Fruit fly (Drosophila melanogaster) whole organism, wandering third instar larva: Measurements from ENCODE around the gene CG8173.
A peak's percentile ranks its signal among the peaks of the same experiment; 100 is the strongest.

Experiments used
- Abd-B ChIP-seq: fragments of >200 bp; optimal IDR thresholded peaks from 2 replicates; lab custom pipeline; 2017; ENCODE audit warnings: missing biosample characterization, missing genetic modification characterization
- CG32264 ChIP-seq: fragments of 200-800 bp; sonication (Bioruptor generic); optimal IDR thresholded peaks from 2 replicates; lab custom pipeline; 2016; ENCODE audit warnings: missing biosample characterization, missing genetic modification characterization
- CG9705 ChIP-seq: fragments of 200-800 bp; sonication (Bioruptor generic); optimal IDR thresholded peaks from 2 replicates; lab custom pipeline; 2018; ENCODE audit warnings: missing biosample characterization, mild to moderate bottlenecking, missing genetic modification characterization
- CrebA ChIP-seq: fragments of 200-800 bp; sonication (Bioruptor generic); optimal IDR thresholded peaks from 2 replicates; lab custom pipeline; 2016; ENCODE audit warnings: missing biosample characterization, mild to moderate bottlenecking, missing genetic modification characterization, borderline replicate concordance
- Dfd ChIP-seq: fragments of >200 bp; optimal IDR thresholded peaks from 2 replicates; lab custom pipeline; 2017; ENCODE audit warnings: missing biosample characterization, missing genetic modification characterization
- Dif ChIP-seq: fragments of 200-275, 200-300 bp; sonication (Bioruptor generic); optimal IDR thresholded peaks from 2 replicates; lab custom pipeline; 2018; ENCODE audit warnings: missing biosample characterization, missing genetic modification characterization; ENCODE audit not compliant: partially characterized antibody
- GATAd ChIP-seq: sonication (Bioruptor generic); optimal IDR thresholded peaks from 2 replicates; lab custom pipeline; 2016; ENCODE audit warnings: missing biosample characterization, missing genetic modification characterization
- HLH106 ChIP-seq: fragments of 200-800 bp; optimal IDR thresholded peaks from 3 replicates; lab custom pipeline; 2019; ENCODE audit warnings: missing biosample characterization, mild to moderate bottlenecking, missing genetic modification characterization, moderate library complexity
- Hnf4 ChIP-seq: fragments of 200-800 bp; sonication (Bioruptor generic); optimal IDR thresholded peaks from 2 replicates; lab custom pipeline; 2016; ENCODE audit warnings: missing biosample characterization, mild to moderate bottlenecking, missing genetic modification characterization
- Hr83 ChIP-seq: fragments of 200-300 bp; sonication (Bioruptor generic); optimal IDR thresholded peaks from 2 replicates; lab custom pipeline; 2016; ENCODE audit warnings: missing biosample characterization, mild to moderate bottlenecking, missing genetic modification characterization, moderate library complexity; ENCODE audit not compliant: poor library complexity, severe bottlenecking
- Jra ChIP-seq: sonication (Bioruptor generic); optimal IDR thresholded peaks from 2 replicates; lab custom pipeline; 2016; ENCODE audit warnings: missing biosample characterization, missing genetic modification characterization
- Mio ChIP-seq: sonication (Bioruptor generic); optimal IDR thresholded peaks from 2 replicates; lab custom pipeline; 2016; ENCODE audit warnings: missing biosample characterization, missing genetic modification characterization
- OdsH ChIP-seq: fragments of 200-800 bp; sonication (Bioruptor generic); optimal IDR thresholded peaks from 2 replicates; lab custom pipeline; 2016; ENCODE audit warnings: missing biosample characterization, mild to moderate bottlenecking, missing genetic modification characterization
- Rel ChIP-seq, 2 experiments: fragments of 200-800 bp; sonication (Bioruptor generic) in 1 of 2; optimal IDR thresholded peaks; 2 replicates in 1 of 2; 3 replicates in 1 of 2; lab custom pipeline; 2016 to 2019; ENCODE audit warnings: mild to moderate bottlenecking in 2 of 2, missing biosample characterization in 2 of 2, missing genetic modification characterization in 2 of 2, moderate library complexity in 1 of 2
- Sp1 ChIP-seq: fragments of 200-800 bp; sonication (Bioruptor generic); optimal IDR thresholded peaks from 3 replicates; lab custom pipeline; 2019; ENCODE audit warnings: missing biosample characterization, mild to moderate bottlenecking, missing genetic modification characterization, moderate library complexity
- Vsx2 ChIP-seq: fragments of 200-300, 225-300 bp; sonication (Bioruptor generic); optimal IDR thresholded peaks from 2 replicates; lab custom pipeline; 2018; ENCODE audit warnings: missing biosample characterization, missing genetic modification characterization; ENCODE audit not compliant: partially characterized antibody
- br ChIP-seq: fragments of 200-800 bp; sonication (Bioruptor generic); optimal IDR thresholded peaks from 2 replicates; lab custom pipeline; 2016; ENCODE audit warnings: missing biosample characterization, missing genetic modification characterization
- brk ChIP-seq: fragments of 200-800 bp; sonication (Bioruptor generic); optimal IDR thresholded peaks from 2 replicates; lab custom pipeline; 2016; ENCODE audit warnings: missing biosample characterization, mild to moderate bottlenecking, missing genetic modification characterization
- dl ChIP-seq, 2 experiments: fragments of 175-275, 200-275 bp in 1 of 2; fragments of 200-275 bp in 1 of 2; sonication (Bioruptor generic); optimal IDR thresholded peaks; lab custom pipeline; 2018; ENCODE audit warnings: mild to moderate bottlenecking in 2 of 2, missing biosample characterization in 2 of 2, missing genetic modification characterization in 2 of 2, moderate library complexity in 2 of 2; ENCODE audit not compliant: partially characterized antibody in 2 of 2, insufficient read depth in 1 of 2
- dmrt93B ChIP-seq: fragments of 200-800 bp; sonication (Bioruptor generic); optimal IDR thresholded peaks from 2 replicates; lab custom pipeline; 2018; ENCODE audit warnings: missing biosample characterization, mild to moderate bottlenecking, missing genetic modification characterization
- dsf ChIP-seq: sonication (Bioruptor generic); optimal IDR thresholded peaks from 2 replicates; lab custom pipeline; 2016; ENCODE audit warnings: missing biosample characterization, missing genetic modification characterization, borderline replicate concordance
- foxo ChIP-seq, 2 experiments: fragments of 200-800 bp; sonication (Bioruptor generic); optimal IDR thresholded peaks; 2 replicates in 1 of 2; 3 replicates in 1 of 2; lab custom pipeline; 2016 to 2017; ENCODE audit warnings: missing biosample characterization in 2 of 2, missing genetic modification characterization in 2 of 2
- fru ChIP-seq: fragments of 200-800 bp; sonication (Bioruptor generic); optimal IDR thresholded peaks from 3 replicates; lab custom pipeline; 2016; ENCODE audit warnings: missing biosample characterization, mild to moderate bottlenecking, missing genetic modification characterization
- h ChIP-seq: fragments of 200-800 bp; sonication (Bioruptor generic); optimal IDR thresholded peaks from 3 replicates; lab custom pipeline; 2016; ENCODE audit warnings: missing biosample characterization, mild to moderate bottlenecking, missing genetic modification characterization
- lola ChIP-seq: fragments of >200 bp; optimal IDR thresholded peaks from 2 replicates; lab custom pipeline; 2017; ENCODE audit warnings: missing biosample characterization, missing genetic modification characterization
- pan ChIP-seq: fragments of >200 bp; optimal IDR thresholded peaks from 2 replicates; lab custom pipeline; 2017
- psq ChIP-seq: fragments of 200-800 bp; sonication (Bioruptor generic); optimal IDR thresholded peaks from 3 replicates; lab custom pipeline; 2017; ENCODE audit warnings: missing biosample characterization, mild to moderate bottlenecking, missing genetic modification characterization, moderate library complexity
- rgr ChIP-seq: fragments of 200-800 bp; sonication (Bioruptor generic); optimal IDR thresholded peaks from 3 replicates; lab custom pipeline; 2016; ENCODE audit warnings: missing biosample characterization, mild to moderate bottlenecking, missing genetic modification characterization
- sage ChIP-seq: fragments of 200-800 bp; sonication (Bioruptor generic); optimal IDR thresholded peaks from 2 replicates; lab custom pipeline; 2016; ENCODE audit warnings: missing biosample characterization, mild to moderate bottlenecking, missing genetic modification characterization
- sv ChIP-seq: fragments of 200-800 bp; sonication (Bioruptor generic); optimal IDR thresholded peaks from 3 replicates; lab custom pipeline; 2016; ENCODE audit warnings: missing biosample characterization, missing genetic modification characterization
- tai ChIP-seq: sonication (Bioruptor generic); optimal IDR thresholded peaks from 2 replicates; lab custom pipeline; 2016; ENCODE audit warnings: missing biosample characterization, missing genetic modification characterization
- usp ChIP-seq: fragments of >200 bp; optimal IDR thresholded peaks from 2 replicates; lab custom pipeline; 2017; ENCODE audit warnings: missing biosample characterization, missing genetic modification characterization
- woc ChIP-seq: sonication (Bioruptor generic); optimal IDR thresholded peaks from 2 replicates; lab custom pipeline; 2016; ENCODE audit warnings: missing biosample characterization, mild to moderate bottlenecking, missing genetic modification characterization

CG8173 gene

DNA sequence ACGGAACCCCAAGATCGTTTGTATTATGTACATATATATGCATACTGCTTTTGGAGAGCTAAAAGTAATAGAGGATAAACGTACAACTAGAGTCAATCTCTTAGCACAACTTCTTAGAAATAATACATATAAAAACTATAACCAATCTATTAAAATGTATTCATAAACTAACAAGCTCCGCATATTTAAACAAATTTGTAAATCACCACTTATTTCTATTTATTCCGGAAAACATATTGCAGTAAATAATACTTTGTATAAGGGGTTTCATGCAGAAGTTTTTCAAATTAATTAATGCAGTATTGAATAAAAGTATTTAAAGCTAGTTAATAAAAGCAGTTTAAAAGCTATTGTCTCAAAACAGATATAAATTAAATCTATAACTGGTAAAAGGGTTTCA, 3.0 kb upstream of the CG8173 start:
- TF ChIP-seq CG32264 (GFP tag; lab: Kevin White, UChicago) (no peak), Mio (no peak), brk (GFP tag; lab: Kevin White, UChicago) (no peak), br (GFP tag; lab: Kevin White, UChicago) (no peak), Sp1 (GFP tag; lab: Kevin White, UChicago) (no peak), HLH106 (no peak), Jra (GFP tag; lab: Kevin White, UChicago) (no peak), fru (GFP tag; lab: Kevin White, UChicago) (no peak), pan (lab: Kevin White, UChicago) (no peak), Hr83 (no peak), dsf (no peak)

DNA sequence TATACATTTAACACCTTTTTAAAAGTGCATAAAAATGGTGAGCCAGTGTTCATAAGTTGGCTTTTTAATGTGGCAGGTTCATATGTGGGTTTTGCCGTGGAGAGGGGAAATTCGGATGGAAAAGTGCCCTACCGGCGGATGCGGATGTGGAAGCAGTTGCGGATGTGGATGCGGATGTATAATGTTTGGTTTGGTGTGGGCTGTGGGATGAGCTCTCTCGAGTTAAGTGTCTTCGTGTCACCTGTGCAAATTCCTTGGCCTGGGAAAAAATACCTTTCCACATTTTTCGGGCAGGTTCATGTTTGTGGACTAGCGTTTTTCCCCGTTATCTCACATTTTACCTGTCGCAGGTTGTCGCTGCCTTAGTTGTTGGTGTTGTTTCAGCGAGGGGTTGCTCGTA, 2.5 kb upstream of the CG8173 start:
- TF ChIP-seq GATAd (GFP tag; lab: Kevin White, UChicago) (no peak), sage (no peak), br (GFP tag; lab: Kevin White, UChicago) (no peak), woc (no peak), Vsx2 (GFP tag; lab: Kevin White, UChicago) (no peak), Hr83 (no peak)

DNA sequence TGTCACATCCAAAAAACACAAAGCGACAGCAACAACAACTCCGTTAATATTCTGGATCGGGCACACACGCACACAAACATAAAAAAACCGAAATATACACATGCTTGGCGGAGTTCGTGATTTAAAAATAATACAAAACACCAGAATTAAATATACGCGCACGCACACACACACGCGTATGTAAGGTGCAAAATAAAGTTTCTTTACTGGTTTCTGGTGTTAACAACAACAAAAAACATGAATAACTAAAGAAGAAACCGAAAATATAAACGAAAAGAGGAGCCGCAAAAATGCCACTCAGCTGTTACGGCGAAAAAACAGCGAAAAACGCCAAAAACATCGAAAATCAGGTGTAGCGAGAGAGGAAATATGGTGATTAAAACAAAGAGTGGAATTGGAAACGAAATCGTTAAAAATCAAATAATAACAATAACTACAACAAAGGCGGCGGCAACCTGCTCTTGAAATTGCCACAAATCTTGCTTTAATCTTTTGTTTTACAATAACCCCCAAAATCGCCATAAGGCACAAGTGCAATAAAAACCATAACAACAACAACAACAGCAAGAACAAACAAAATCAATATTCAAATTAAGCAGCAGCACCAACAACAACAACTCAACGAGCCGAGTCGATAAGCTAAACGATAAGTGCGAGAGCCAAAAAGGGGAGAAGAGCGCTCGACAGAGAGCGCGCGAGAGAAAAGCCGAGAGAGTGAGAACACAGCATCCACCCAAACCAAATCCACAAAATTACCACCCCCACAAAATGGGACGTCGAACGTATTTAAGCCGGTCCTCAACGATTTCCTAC, 1.0 kb upstream of the CG8173 start:
- TF ChIP-seq Rel (GFP tag; optimal IDR thresholded peaks at IDR 0.05; lab: Kevin White, UChicago) (no peak), Rel (tag; optimal IDR thresholded peaks at IDR 0.05; lab: Kevin White, UChicago) (peak; percentile 65), psq (GFP tag; lab: Kevin White, UChicago) (peak; percentile 55), Dif (GFP tag; lab: Kevin White, UChicago) (peak; percentile 79), dl (GFP tag; optimal IDR thresholded peaks at IDR 0.05; lab: Kevin White, UChicago; ENCODE audit: insufficient read depth in 1 of 2, partially characterized antibody in 2 of 2) (peak; percentile 24 to 73), lola (GFP tag; lab: Kevin White, UChicago) (no peak), br (GFP tag; lab: Kevin White, UChicago) (no peak), CG9705 (GFP tag; lab: Kevin White, UChicago) (no peak)

DNA sequence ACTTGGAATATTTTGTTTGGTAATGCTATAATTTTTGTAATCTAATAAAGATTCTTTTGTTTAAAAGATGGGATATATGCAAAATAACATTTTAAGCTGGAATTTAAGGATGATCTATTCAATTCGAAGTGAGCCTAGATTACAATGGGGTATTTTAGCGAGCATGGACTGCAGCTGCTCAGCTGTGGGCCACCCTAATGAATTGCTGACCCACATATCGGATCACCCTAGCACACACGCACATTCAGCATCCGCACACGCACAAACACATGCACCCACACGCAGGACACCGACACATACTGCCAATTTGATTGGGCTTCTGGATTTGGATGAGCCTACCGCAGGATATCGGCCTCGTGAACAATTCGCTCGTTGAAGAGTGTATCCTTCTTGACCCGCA, 610 bp downstream of the CG8173 start:
- TF ChIP-seq lola (GFP tag; lab: Kevin White, UChicago): no peak
- TF ChIP-seq dsf: no peak
- TF ChIP-seq tai (GFP tag; lab: Kevin White, UChicago): no peak
- no peak for TF ChIP-seq CG32264 (GFP tag; lab: Kevin White, UChicago)
- TF ChIP-seq Vsx2 (GFP tag; lab: Kevin White, UChicago): no peak
- TF ChIP-seq psq (GFP tag; lab: Kevin White, UChicago): no peak
- no peak for TF ChIP-seq sv (GFP tag; lab: Kevin White, UChicago)
- TF ChIP-seq HLH106: no peak
- no peak for TF ChIP-seq usp (GFP tag; lab: Kevin White, UChicago)
- TF ChIP-seq Hr83: no peak
- TF ChIP-seq brk (GFP tag; lab: Kevin White, UChicago): no peak
- no peak for TF ChIP-seq dmrt93B (GFP tag; lab: Kevin White, UChicago)
- no peak for TF ChIP-seq Rel (GFP tag; optimal IDR thresholded peaks at IDR 0.05; lab: Kevin White, UChicago)
- TF ChIP-seq Rel (tag; optimal IDR thresholded peaks at IDR 0.05; lab: Kevin White, UChicago): no peak
- TF ChIP-seq Sp1 (GFP tag; lab: Kevin White, UChicago): no peak
- no peak for TF ChIP-seq h
- TF ChIP-seq Abd-B: no peak
- no peak for TF ChIP-seq Mio
- TF ChIP-seq Dif (GFP tag; lab: Kevin White, UChicago): no peak
- no peak for TF ChIP-seq Dfd (GFP tag; lab: Kevin White, UChicago)

DNA sequence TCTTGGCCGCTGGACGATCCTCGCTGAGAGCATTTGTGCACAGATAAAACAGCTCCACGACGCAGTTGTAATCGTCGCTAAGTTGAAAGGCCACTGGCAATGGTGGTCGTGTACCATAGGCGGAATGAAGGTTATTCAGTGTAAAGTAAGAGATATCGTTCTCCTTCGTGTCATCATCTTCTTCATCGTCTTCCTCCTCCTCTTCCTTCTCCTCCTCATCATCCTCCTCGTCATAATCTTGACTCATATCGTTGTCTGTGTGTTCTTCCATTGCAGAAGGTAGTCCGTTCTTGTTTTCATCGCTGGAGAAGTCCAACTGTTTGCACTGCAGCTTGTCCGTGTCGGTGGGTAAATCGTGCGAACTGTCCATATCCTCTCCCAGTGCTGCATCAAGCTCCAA, 1.8 kb downstream of the CG8173 start:
- no peak for TF ChIP-seq brk (GFP tag; lab: Kevin White, UChicago)
- TF ChIP-seq dsf: no peak
- no peak for TF ChIP-seq Vsx2 (GFP tag; lab: Kevin White, UChicago)
- no peak for TF ChIP-seq sv (GFP tag; lab: Kevin White, UChicago)
- no peak for TF ChIP-seq dl (GFP tag; optimal IDR thresholded peaks at IDR 0.05; lab: Kevin White, UChicago; ENCODE audit: insufficient read depth in 1 of 2, partially characterized antibody in 2 of 2)
- TF ChIP-seq lola (GFP tag; lab: Kevin White, UChicago): no peak
- TF ChIP-seq foxo (GFP tag; optimal IDR thresholded peaks at IDR 0.05; lab: Kevin White, UChicago): no peak
- no peak for TF ChIP-seq HLH106
- TF ChIP-seq OdsH (GFP tag; lab: Kevin White, UChicago): no peak
- no peak for TF ChIP-seq CrebA (GFP tag; lab: Kevin White, UChicago)
- TF ChIP-seq Mio: no peak
- TF ChIP-seq Hnf4: no peak
- no peak for TF ChIP-seq woc
- no peak for TF ChIP-seq sage
- no peak for TF ChIP-seq fru (GFP tag; lab: Kevin White, UChicago)
- TF ChIP-seq rgr: no peak
